Worm (Caenorhabditis elegans) whole organism, L2 larva: ENCODE measurements around the gene glct-6.

Source experiments
- C34F6.9 ChIP-seq: fragments of 150-350 bp; optimal IDR thresholded peaks from 2 replicates; lab custom pipeline; 2014; ENCODE audit warnings: missing biosample characterization, missing genetic modification characterization
- F13H6.1 ChIP-seq: sonication (generic microtip); optimal IDR thresholded peaks from 2 replicates; lab custom pipeline; 2016; ENCODE audit warnings: missing genetic modification characterization, missing compliant biosample characterization
- R02D3.7 ChIP-seq: fragments of 150-350 bp; optimal IDR thresholded peaks from 2 replicates; lab custom pipeline; 2014; ENCODE audit warnings: missing biosample characterization, missing genetic modification characterization
- Y55F3AM.14 ChIP-seq: fragments of 200-800 bp; sonication (Bioruptor generic); optimal IDR thresholded peaks from 2 replicates; lab custom pipeline; 2018; ENCODE audit warnings: mild to moderate bottlenecking, missing genetic modification characterization, missing compliant biosample characterization
- ZK546.5 ChIP-seq: sonication (generic microtip); optimal IDR thresholded peaks from 2 replicates; lab custom pipeline; 2017; ENCODE audit warnings: missing biosample characterization, missing genetic modification characterization
- alr-1 ChIP-seq: fragments of 150-350 bp; optimal IDR thresholded peaks from 2 replicates; lab custom pipeline; 2014; ENCODE audit warnings: missing biosample characterization, missing genetic modification characterization
- aly-2 ChIP-seq: fragments of 150-350 bp; optimal IDR thresholded peaks from 2 replicates; lab custom pipeline; 2014; ENCODE audit warnings: missing biosample characterization, missing genetic modification characterization
- ama-1 ChIP-seq: fragments of 150-350 bp; optimal IDR thresholded peaks from 2 replicates; lab custom pipeline; 2018; ENCODE audit warnings: inconsistent platforms
- blmp-1 ChIP-seq: sonication (generic microtip); optimal IDR thresholded peaks from 2 replicates; lab custom pipeline; 2017; ENCODE audit warnings: missing genetic modification characterization, mild to moderate bottlenecking, missing compliant biosample characterization, antibody characterized with exemption, moderate library complexity; ENCODE audit not compliant: insufficient read depth
- ceh-16 ChIP-seq: fragments of 150-350 bp; optimal IDR thresholded peaks from 2 replicates; lab custom pipeline; 2014; ENCODE audit warnings: missing biosample characterization, missing genetic modification characterization
- crh-2 ChIP-seq: sonication (generic microtip); optimal IDR thresholded peaks from 2 replicates; lab custom pipeline; 2017; ENCODE audit warnings: missing biosample characterization, missing genetic modification characterization
- elt-1 ChIP-seq: fragments of 150-350 bp; optimal IDR thresholded peaks from 2 replicates; lab custom pipeline; 2014; ENCODE audit warnings: missing biosample characterization, missing genetic modification characterization
- elt-3 ChIP-seq: sonication (generic microtip); optimal IDR thresholded peaks from 2 replicates; lab custom pipeline; 2017; ENCODE audit warnings: missing biosample characterization, missing genetic modification characterization
- fos-1 ChIP-seq: fragments of 150-350 bp; optimal IDR thresholded peaks from 2 replicates; lab custom pipeline; 2014; ENCODE audit warnings: missing biosample characterization, missing genetic modification characterization
- gmeb-1 ChIP-seq: fragments of 150-350 bp; optimal IDR thresholded peaks from 2 replicates; lab custom pipeline; 2014; ENCODE audit warnings: missing biosample characterization, missing genetic modification characterization
- lin-11 ChIP-seq: fragments of 150-350 bp; sonication (generic microtip); optimal IDR thresholded peaks from 2 replicates; lab custom pipeline; 2014; ENCODE audit warnings: missing biosample characterization, missing genetic modification characterization, inconsistent platforms, mixed read lengths
- lin-13 ChIP-seq: fragments of 150-350 bp; optimal IDR thresholded peaks from 2 replicates; lab custom pipeline; 2014; ENCODE audit warnings: missing biosample characterization, missing genetic modification reagents, missing genetic modification characterization
- lin-39 ChIP-seq: fragments of 150-350 bp; optimal IDR thresholded peaks from 2 replicates; lab custom pipeline; 2014; ENCODE audit warnings: missing biosample characterization, missing genetic modification reagents, missing genetic modification characterization
- lsy-2 ChIP-seq, 2 experiments: fragments of 150-350 bp in 1 of 2; sonication (generic microtip) in 1 of 2; optimal IDR thresholded peaks; 2 replicates each; lab custom pipeline; 2014 to 2017; ENCODE audit warnings: missing biosample characterization in 2 of 2, missing genetic modification characterization in 2 of 2
- mab-5 ChIP-seq: fragments of 150-350 bp; optimal IDR thresholded peaks from 2 replicates; lab custom pipeline; 2014; ENCODE audit warnings: missing biosample characterization, missing genetic modification characterization
- mbf-1 ChIP-seq: sonication (generic microtip); optimal IDR thresholded peaks from 2 replicates; lab custom pipeline; 2017; ENCODE audit warnings: missing biosample characterization, missing genetic modification characterization
- mdl-1 ChIP-seq, 2 experiments: fragments of 150-350 bp in 1 of 2; sonication (generic microtip) in 1 of 2; optimal IDR thresholded peaks; 2 replicates each; lab custom pipeline; 2017; ENCODE audit warnings: missing biosample characterization in 2 of 2, missing genetic modification characterization in 2 of 2
- nhr-10 ChIP-seq: sonication (generic microtip); optimal IDR thresholded peaks from 2 replicates; lab custom pipeline; 2017; ENCODE audit warnings: missing biosample characterization, missing genetic modification characterization
- nhr-11 ChIP-seq: fragments of 150-350 bp; optimal IDR thresholded peaks from 2 replicates; lab custom pipeline; 2014; ENCODE audit warnings: missing biosample characterization, missing genetic modification characterization
- nhr-129 ChIP-seq: fragments of 150-350 bp; optimal IDR thresholded peaks from 2 replicates; lab custom pipeline; 2014; ENCODE audit warnings: missing biosample characterization, missing genetic modification characterization
- nhr-21 ChIP-seq: fragments of 150-350 bp; optimal IDR thresholded peaks from 2 replicates; lab custom pipeline; 2014; ENCODE audit warnings: missing biosample characterization, missing genetic modification characterization
- nhr-23 ChIP-seq: fragments of 150-350 bp; optimal IDR thresholded peaks from 2 replicates; lab custom pipeline; 2014; ENCODE audit warnings: missing biosample characterization, missing genetic modification reagents, missing genetic modification characterization
- nhr-237 ChIP-seq: fragments of 150-350 bp; optimal IDR thresholded peaks from 2 replicates; lab custom pipeline; 2014; ENCODE audit warnings: missing biosample characterization, missing genetic modification characterization
- nhr-25 ChIP-seq: fragments of 150-350 bp; sonication (generic microtip); optimal IDR thresholded peaks from 3 replicates; lab custom pipeline; 2014; ENCODE audit warnings: missing biosample characterization, missing genetic modification characterization
- nhr-6 ChIP-seq: fragments of 150-350 bp; optimal IDR thresholded peaks from 2 replicates; lab custom pipeline; 2014; ENCODE audit warnings: missing biosample characterization, missing genetic modification characterization
- sem-4 ChIP-seq: fragments of 150-350 bp; optimal IDR thresholded peaks from 2 replicates; lab custom pipeline; 2014; ENCODE audit warnings: missing biosample characterization, missing genetic modification reagents, missing genetic modification characterization
- skn-1 ChIP-seq: sonication (generic microtip); optimal IDR thresholded peaks from 2 replicates; lab custom pipeline; 2017; ENCODE audit warnings: missing biosample characterization, missing genetic modification characterization
- sma-9 ChIP-seq, 2 experiments: fragments of 150-350 bp in 1 of 2; sonication (generic microtip) in 1 of 2; optimal IDR thresholded peaks; 2 replicates each; lab custom pipeline; 2014 to 2016; ENCODE audit warnings: missing genetic modification characterization in 2 of 2, mild to moderate bottlenecking in 1 of 2, missing biosample characterization in 1 of 2, missing compliant biosample characterization in 1 of 2, missing genetic modification reagents in 1 of 2, moderate library complexity in 1 of 2
- snpc-4 ChIP-seq: fragments of 150-350 bp; optimal IDR thresholded peaks from 2 replicates; lab custom pipeline; 2014; ENCODE audit warnings: missing biosample characterization, missing genetic modification characterization
- unc-39 ChIP-seq: fragments of 150-350 bp; optimal IDR thresholded peaks from 2 replicates; lab custom pipeline; 2014; ENCODE audit warnings: missing biosample characterization, missing genetic modification characterization
- unc-55 ChIP-seq: fragments of 150-350 bp; sonication (generic microtip); optimal IDR thresholded peaks from 3 replicates; lab custom pipeline; 2014; ENCODE audit warnings: missing biosample characterization, missing genetic modification reagents, missing genetic modification characterization
- unc-62 ChIP-seq: fragments of 150-350 bp; optimal IDR thresholded peaks from 2 replicates; lab custom pipeline; 2014; ENCODE audit warnings: missing biosample characterization, missing genetic modification reagents, missing genetic modification characterization
- zag-1 ChIP-seq: fragments of 150-350 bp; optimal IDR thresholded peaks from 2 replicates; lab custom pipeline; 2014; ENCODE audit warnings: missing biosample characterization, missing genetic modification characterization
- ztf-1 ChIP-seq: fragments of 200-800 bp; sonication (Bioruptor generic); conservative IDR thresholded peaks from 2 replicates; pipeline ENCODE4 v1.3.6; 2022; ENCODE audit warnings: missing genetic modification characterization, missing compliant biosample characterization
- ztf-11 ChIP-seq: sonication (generic microtip); optimal IDR thresholded peaks from 2 replicates; lab custom pipeline; 2017; ENCODE audit warnings: missing biosample characterization, missing genetic modification characterization

glct-6 gene

ce11 chrIV:3821554-3821953 is 37.5 kb downstream of the glct-6 start:
- no peak for TF ChIP-seq blmp-1 (tag; lab: Kevin White, UChicago)
- TF ChIP-seq ZK546.5 (tag; lab: Kevin White, UChicago): no peak
- TF ChIP-seq nhr-237: no peak
- TF ChIP-seq nhr-10 (tag; lab: Kevin White, UChicago): no peak
- TF ChIP-seq elt-1 (tag; lab: Kevin White, UChicago): no peak
- TF ChIP-seq lsy-2 (tag; optimal IDR thresholded peaks at IDR 0.05; lab: Kevin White, UChicago): peak in 1 of 2 experiments; percentile 9
- TF ChIP-seq fos-1 (tag; lab: Kevin White, UChicago): peak; percentile 56
- no peak for TF ChIP-seq R02D3.7 (tag; lab: Kevin White, UChicago)
- TF ChIP-seq unc-55 (GFP tag; lab: Kevin White, UChicago): peak; percentile 43
- TF ChIP-seq F13H6.1 (tag; lab: Kevin White, UChicago): no peak
- TF ChIP-seq unc-62 (GFP tag; lab: Kevin White, UChicago): no peak
- no peak for TF ChIP-seq gmeb-1 (tag; lab: Kevin White, UChicago)
- TF ChIP-seq crh-2: no peak
- TF ChIP-seq sma-9 (GFP tag; optimal IDR thresholded peaks at IDR 0.05; lab: Kevin White, UChicago): no peak
- no peak for TF ChIP-seq sma-9 (tag; optimal IDR thresholded peaks at IDR 0.05; lab: Kevin White, UChicago)
- TF ChIP-seq nhr-129 (tag; lab: Kevin White, UChicago): no peak
- no peak for TF ChIP-seq sem-4 (tag; lab: Kevin White, UChicago)
- no peak for TF ChIP-seq nhr-23 (tag; lab: Kevin White, UChicago)
- TF ChIP-seq ceh-16 (tag; lab: Kevin White, UChicago): no peak

ce11 chrIV:3824720-3825119 is 40.7 kb downstream of the glct-6 start:
- TF ChIP-seq unc-55 (GFP tag; lab: Kevin White, UChicago) (peak; percentile 56), C34F6.9 (tag; lab: Kevin White, UChicago) (peak; percentile 50), F13H6.1 (tag; lab: Kevin White, UChicago) (peak; percentile 29), mdl-1 (tag; optimal IDR thresholded peaks at IDR 0.05; lab: Kevin White, UChicago) (peak; percentile 27 to 35), mab-5 (tag; lab: Kevin White, UChicago) (peak; percentile 66), elt-3 (no peak), Y55F3AM.14 (GFP tag; lab: Kevin White, UChicago) (no peak), lsy-2 (tag; optimal IDR thresholded peaks at IDR 0.05; lab: Kevin White, UChicago) (peak in 1 of 2 experiments; percentile 8), aly-2 (no peak), nhr-129 (tag; lab: Kevin White, UChicago) (peak; percentile 29), lin-39 (tag; lab: Kevin White, UChicago) (peak; percentile 67), zag-1 (tag; lab: Kevin White, UChicago) (peak; percentile 57)

ce11 chrIV:3825388-3825787 is 41.4 kb downstream of the glct-6 start:
- no peak for TF ChIP-seq mbf-1 (tag; lab: Kevin White, UChicago)
- TF ChIP-seq ztf-1 (GFP tag; lab: Robert Waterston, UW): no peak
- no peak for TF ChIP-seq alr-1 (tag; lab: Kevin White, UChicago)
- TF ChIP-seq fos-1 (tag; lab: Kevin White, UChicago): no peak
- no peak for TF ChIP-seq skn-1 (tag; lab: Kevin White, UChicago)
- TF ChIP-seq lin-13: no peak
- TF ChIP-seq nhr-237: no peak
- TF ChIP-seq elt-3: no peak
- TF ChIP-seq nhr-11: no peak
- no peak for TF ChIP-seq lin-39 (tag; lab: Kevin White, UChicago)
- no peak for TF ChIP-seq zag-1 (tag; lab: Kevin White, UChicago)
- no peak for TF ChIP-seq ama-1 (lab: Kevin White, UChicago)
- TF ChIP-seq lin-11 (tag; lab: Kevin White, UChicago): no peak
- TF ChIP-seq unc-55 (GFP tag; lab: Kevin White, UChicago): no peak
- no peak for TF ChIP-seq ztf-11 (tag; lab: Kevin White, UChicago)
- TF ChIP-seq blmp-1 (tag; lab: Kevin White, UChicago): no peak
- no peak for TF ChIP-seq ZK546.5 (tag; lab: Kevin White, UChicago)
- no peak for TF ChIP-seq nhr-6
- TF ChIP-seq, all 48 proteins: peak for 0

- TF ChIP-seq zag-1 (tag; lab: Kevin White, UChicago): no peak
- no peak for TF ChIP-seq unc-39 (tag; lab: Kevin White, UChicago)
- TF ChIP-seq nhr-129 (tag; lab: Kevin White, UChicago): no peak
- no peak for TF ChIP-seq elt-1 (tag; lab: Kevin White, UChicago)
- TF ChIP-seq snpc-4 (tag; lab: Kevin White, UChicago): no peak
- no peak for TF ChIP-seq C34F6.9 (tag; lab: Kevin White, UChicago)
- no peak for TF ChIP-seq lin-13
- no peak for TF ChIP-seq sem-4 (tag; lab: Kevin White, UChicago)
- TF ChIP-seq nhr-21 (tag; lab: Kevin White, UChicago): no peak
- no peak for TF ChIP-seq nhr-25 (tag; lab: Kevin White, UChicago)
- TF ChIP-seq ceh-16 (tag; lab: Kevin White, UChicago): no peak
- no peak for TF ChIP-seq R02D3.7 (tag; lab: Kevin White, UChicago)
These were observed 42.6 kb downstream of the glct-6 start, which contains the start of gene F28F9.3 for ce11 chrIV:3826590-3827128. F28F9.3 (plus strand) TSS chrIV:3826890.
